Fruit fly (Drosophila melanogaster): ENCODE results near the gene CG5895.

- TF ChIP-seq CG7839 (tag; optimal IDR thresholded peaks at IDR 0.05) (no peak), nom (GFP tag; optimal IDR thresholded peaks at IDR 0.05) (no peak), CG12391 (tag; optimal IDR thresholded peaks at IDR 0.05) (no peak), CG16813 (GFP tag; IDR thresholded peaks at IDR 0.05; ENCODE audit: partially characterized antibody) (no peak), kay (GFP tag; optimal IDR thresholded peaks at IDR 0.05) (no peak), h (optimal IDR thresholded peaks at IDR 0.05) (no peak), onecut (GFP tag; IDR thresholded peaks at IDR 0.05) (no peak), twi (tag; optimal IDR thresholded peaks at IDR 0.05) (no peak), cad (GFP tag; optimal IDR thresholded peaks at IDR 0.05) (no peak), CG3407 (GFP tag; optimal IDR thresholded peaks at IDR 0.05) (no peak), CG31224 (GFP tag; IDR thresholded peaks at IDR 0.05) (no peak), CG6689 (GFP tag; IDR thresholded peaks at IDR 0.05) (no peak), Meics (GFP tag; optimal IDR thresholded peaks at IDR 0.05) (no peak)
These were observed at the start of gene CG5895 for dm6 chr3L:16035185-16035584.
